Worm (Caenorhabditis elegans): ENCODE results near the gene cyp-25A3.
"Not testable (repeated sequence)": the region's sequence is repeated elsewhere in the genome, so short reads cannot be mapped to it uniquely, and the experiment has no call there.

cyp-25A3 gene

DNA sequence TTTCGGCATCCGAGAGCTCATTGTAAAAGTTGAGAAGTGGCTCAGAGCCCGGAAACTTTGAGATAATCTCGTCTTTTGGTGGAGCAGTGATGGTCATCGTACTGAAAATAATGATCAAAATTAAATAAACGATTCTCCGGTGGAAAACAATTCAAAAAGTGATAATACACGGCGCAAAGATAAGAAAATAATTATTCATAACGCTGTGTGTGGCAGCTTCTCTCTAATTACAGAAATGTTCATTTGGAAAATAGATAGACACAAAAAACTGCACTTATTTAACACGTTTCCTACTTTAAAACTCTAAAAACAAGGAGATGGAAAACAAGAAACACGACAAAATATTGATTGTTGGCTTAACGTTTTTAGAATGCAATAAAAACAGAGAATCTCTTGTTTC, 4.0 kb upstream of the cyp-25A3 start, which contains the start of gene C36A4.4:
C36A4.4 (minus strand) TSS at position 101 of the 400 bp plus-strand sequence.
- TF ChIP-seq F22D6.2 (tag; optimal IDR thresholded peaks at IDR 0.05); egl-44 (GFP tag; IDR thresholded peaks at IDR 0.05); mcd-1 (GFP tag; IDR thresholded peaks at IDR 0.05): not testable (repeated sequence)

- not testable (repeated sequence) for TF ChIP-seq mes-4 (tag; optimal IDR thresholded peaks at IDR 0.05); nhr-120 (GFP tag; IDR thresholded peaks at IDR 0.05); ceh-79 (tag; optimal IDR thresholded peaks at IDR 0.05)
Measured at ce11 chrIII:3840279-3840678, 744 bp upstream of the cyp-25A3 start, which contains the start of gene C36A4.11. Gene C36A4.11 (plus strand): TSS chrIII:3840579.

ce11 chrIII:3834800-3835271, 4.7 kb downstream of the cyp-25A3 start, which contains the start of gene cyp-25A2:
Gene cyp-25A2 (plus strand): TSS chrIII:3835221.
- TF ChIP-seq nhr-80 (tag; optimal IDR thresholded peaks at IDR 0.05) (peak; percentile 78), hmg-20 (GFP tag; IDR thresholded peaks at IDR 0.05) (no peak)

DNA sequence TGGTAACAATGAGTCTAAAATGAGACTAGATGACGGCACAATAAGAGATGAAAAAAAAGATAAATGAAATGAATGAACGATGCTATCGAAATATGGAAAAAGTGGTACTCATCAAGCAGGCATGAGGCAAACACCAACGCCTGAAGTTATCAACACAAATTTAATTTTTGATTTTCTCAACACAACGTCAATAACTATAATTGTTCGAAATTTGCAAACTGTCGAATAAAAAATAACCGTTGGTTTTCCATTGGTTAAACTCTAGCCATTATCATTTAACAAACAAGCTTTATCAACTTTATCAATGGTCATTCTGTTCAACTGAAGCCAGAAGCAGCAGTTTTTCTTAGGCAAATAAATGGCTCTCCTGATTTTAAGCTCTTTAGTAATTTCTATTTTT, 7.2 kb downstream of the cyp-25A3 start, which contains the start of gene cyp-25A1:
cyp-25A1 (plus strand) TSS at position 301 of the 400 bp plus-strand sequence.
- TF ChIP-seq madf-3 (GFP tag; IDR thresholded peaks at IDR 0.05) (no peak), somi-1 (GFP tag; optimal IDR thresholded peaks at IDR 0.05) (no peak), rpc-1 (optimal IDR thresholded peaks at IDR 0.05) (no peak), rpc-1 (tag; optimal IDR thresholded peaks at IDR 0.05) (no peak), hlh-26 (GFP tag; conservative IDR thresholded peaks at IDR 0.05) (no peak), bed-2 (GFP tag; IDR thresholded peaks at IDR 0.05) (no peak), nhr-90 (tag; optimal IDR thresholded peaks at IDR 0.05) (no peak), mxl-1 (tag; optimal IDR thresholded peaks at IDR 0.05) (no peak), F39B2.1 (GFP tag; IDR thresholded peaks at IDR 0.05) (no peak), ztf-28 (GFP tag; IDR thresholded peaks at IDR 0.05) (no peak)

DNA sequence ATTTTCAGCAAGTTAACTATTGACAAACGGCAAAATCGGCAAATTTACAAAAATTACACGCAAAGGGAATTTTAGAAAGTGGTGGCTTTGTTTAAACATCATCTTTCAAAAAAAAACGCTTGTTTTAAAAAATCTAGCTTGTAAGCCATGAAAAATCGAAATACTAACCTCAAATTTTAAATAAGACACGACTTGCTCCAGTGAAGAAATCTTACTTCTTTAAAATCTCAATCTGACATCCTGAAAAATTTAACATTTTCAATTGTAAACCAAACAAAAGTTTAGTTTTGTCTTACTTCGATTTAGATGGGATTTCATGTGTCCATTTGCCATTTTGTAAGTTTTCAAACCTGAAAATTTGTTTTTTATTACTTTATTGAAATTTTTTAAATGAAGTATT, 7.7 kb downstream of the cyp-25A3 start:
- TF ChIP-seq F49E8.2 (tag; optimal IDR thresholded peaks at IDR 0.05; ENCODE audit: insufficient read depth) (no peak), ccch-3 (GFP tag; optimal IDR thresholded peaks at IDR 0.05) (no peak), sdz-38 (tag; optimal IDR thresholded peaks at IDR 0.05) (no peak), F33H1.4 (GFP tag; IDR thresholded peaks at IDR 0.05) (no peak), T07F8.4 (tag; optimal IDR thresholded peaks at IDR 0.05) (no peak), C17E4.6 (GFP tag; IDR thresholded peaks at IDR 0.05) (no peak), akir-1 (GFP tag; optimal IDR thresholded peaks at IDR 0.05) (no peak), F39B2.1 (GFP tag; IDR thresholded peaks at IDR 0.05) (no peak), hmg-20 (GFP tag; IDR thresholded peaks at IDR 0.05) (no peak), rcor-1 (GFP tag; IDR thresholded peaks at IDR 0.05) (no peak), efl-1 (GFP tag; optimal IDR thresholded peaks at IDR 0.05) (no peak), him-1 (tag; optimal IDR thresholded peaks at IDR 0.05) (no peak), lsl-1 (GFP tag; optimal IDR thresholded peaks at IDR 0.05) (no peak), hlh-12 (tag; optimal IDR thresholded peaks at IDR 0.05) (no peak), nhr-80 (tag; optimal IDR thresholded peaks at IDR 0.05) (no peak), zim-3 (tag; optimal IDR thresholded peaks at IDR 0.05) (no peak), mel-28 (tag; optimal IDR thresholded peaks at IDR 0.05; ENCODE audit: borderline replicate concordance) (no peak), Y95B8A.8 (GFP tag; IDR thresholded peaks at IDR 0.05) (no peak), K12H6.12 (tag; optimal IDR thresholded peaks at IDR 0.05) (no peak), aptf-3 (GFP tag; IDR thresholded peaks at IDR 0.05) (no peak)

Measured in whole organism, young adult.